Fruit fly (Drosophila melanogaster) whole organism, embryonic: ENCODE data around the gene PGAP1.

ENCODE experiments used
- ATbp ChIP-seq: fragments of 200-800 bp; sonication (Bioruptor generic); optimal IDR thresholded peaks from 2 replicates; lab custom pipeline; 2017; ENCODE audit warnings: missing biosample characterization, mild to moderate bottlenecking, missing genetic modification characterization, missing genetic modification reagents
- Adf1 ChIP-seq: fragments of 200-800 bp; sonication (Bioruptor generic); IDR thresholded peaks from 2 replicates; pipeline ENCODE4 v1.3.6; 2022; ENCODE audit warnings: missing biosample characterization, missing genetic modification characterization
- B-H1 ChIP-seq: fragments of 200-800 bp; sonication (Bioruptor generic); IDR thresholded peaks from 3 replicates; pipeline ENCODE4 v1.3.6; 2022; ENCODE audit warnings: missing biosample characterization, missing genetic modification characterization
- C15 ChIP-seq: fragments of 200-800 bp; sonication (Bioruptor generic); IDR thresholded peaks from 3 replicates; pipeline ENCODE4 v1.3.6; 2022; ENCODE audit warnings: missing biosample characterization, missing genetic modification characterization
- CG12299 ChIP-seq: fragments of 200-800 bp; sonication (Bioruptor generic); optimal IDR thresholded peaks from 2 replicates; lab custom pipeline; 2018; ENCODE audit warnings: missing biosample characterization, mild to moderate bottlenecking, missing genetic modification characterization
- CG13424 ChIP-seq: fragments of 200-800 bp; sonication (Bioruptor generic); optimal IDR thresholded peaks from 2 replicates; lab custom pipeline; 2019; ENCODE audit warnings: missing biosample characterization, mild to moderate bottlenecking, missing genetic modification characterization, moderate library complexity
- CG15269 ChIP-seq: fragments of 200-800 bp; sonication (Bioruptor generic); optimal IDR thresholded peaks from 2 replicates; lab custom pipeline; 2018; ENCODE audit warnings: missing biosample characterization, mild to moderate bottlenecking, missing genetic modification characterization, moderate library complexity
- CG2875 ChIP-seq: fragments of 200-800 bp; sonication (Bioruptor generic); optimal IDR thresholded peaks from 2 replicates; lab custom pipeline; 2017; ENCODE audit warnings: missing biosample characterization, mild to moderate bottlenecking, missing genetic modification characterization, missing genetic modification reagents
- CG30431 ChIP-seq: fragments of 200-800 bp; sonication (Bioruptor generic); optimal IDR thresholded peaks from 2 replicates; lab custom pipeline; 2017; ENCODE audit warnings: missing biosample characterization, missing genetic modification characterization
- CG31388 ChIP-seq: fragments of 200-800 bp; sonication (Bioruptor generic); optimal IDR thresholded peaks from 2 replicates; lab custom pipeline; 2016; ENCODE audit warnings: missing biosample characterization, missing genetic modification characterization
- CG32772 ChIP-seq: fragments of 200-800 bp; sonication (Bioruptor generic); IDR thresholded peaks from 2 replicates; pipeline ENCODE4 v1.3.6; 2022; ENCODE audit warnings: missing biosample characterization, missing genetic modification characterization
- CG3281 ChIP-seq: fragments of 200-800 bp; sonication (Bioruptor generic); optimal IDR thresholded peaks from 3 replicates; lab custom pipeline; 2017; ENCODE audit warnings: missing biosample characterization, mild to moderate bottlenecking, missing genetic modification characterization
- CG4707 ChIP-seq: fragments of 200-800 bp; sonication (Bioruptor generic); optimal IDR thresholded peaks from 2 replicates; lab custom pipeline; 2018; ENCODE audit warnings: missing biosample characterization, mild to moderate bottlenecking, missing genetic modification characterization, moderate library complexity
- CG4730 ChIP-seq: fragments of 200-800 bp; sonication (Bioruptor generic); IDR thresholded peaks from 2 replicates; pipeline ENCODE4 v1.3.6; 2022; ENCODE audit warnings: missing biosample characterization, missing genetic modification characterization
- CG6175 ChIP-seq: fragments of 200-800 bp; sonication (Bioruptor generic); IDR thresholded peaks from 3 replicates; pipeline ENCODE4 v1.3.6; 2022; ENCODE audit warnings: missing biosample characterization, missing genetic modification characterization
- CG6689 ChIP-seq: fragments of 200-800 bp; sonication (Bioruptor generic); IDR thresholded peaks from 2 replicates; pipeline ENCODE4 v1.3.6; 2022; ENCODE audit warnings: missing biosample characterization, missing genetic modification characterization
- CG6765 ChIP-seq: fragments of 200-800 bp; sonication (Bioruptor generic); optimal IDR thresholded peaks from 3 replicates; lab custom pipeline; 2017; ENCODE audit warnings: missing biosample characterization, mild to moderate bottlenecking, missing genetic modification characterization
- CG8388 ChIP-seq: fragments of 200-800 bp; sonication (Bioruptor generic); optimal IDR thresholded peaks from 2 replicates; lab custom pipeline; 2019; ENCODE audit warnings: missing biosample characterization, mild to moderate bottlenecking, missing genetic modification characterization, moderate library complexity
- CG8924 ChIP-seq: fragments of 200-800 bp; optimal IDR thresholded peaks from 3 replicates; lab custom pipeline; 2019; ENCODE audit warnings: missing biosample characterization, mild to moderate bottlenecking, missing genetic modification characterization, moderate library complexity
- CkIIα-i1 ChIP-seq: fragments of 200-800 bp; sonication (Bioruptor generic); IDR thresholded peaks from 2 replicates; pipeline ENCODE4 v1.3.6; 2022; ENCODE audit warnings: missing biosample characterization, missing genetic modification characterization
- Deaf1 ChIP-seq: fragments of 200-800 bp; optimal IDR thresholded peaks from 3 replicates; lab custom pipeline; 2019; ENCODE audit warnings: missing biosample characterization, mild to moderate bottlenecking, missing genetic modification characterization, moderate library complexity
- GATAe ChIP-seq: fragments of 200-800 bp; sonication (Bioruptor generic); conservative IDR thresholded peaks from 2 replicates; pipeline ENCODE4 v1.3.6; 2022; ENCODE audit warnings: missing biosample characterization, missing genetic modification characterization
- Hand ChIP-seq: fragments of 200-800 bp; sonication (Bioruptor generic); optimal IDR thresholded peaks from 2 replicates; lab custom pipeline; 2017; ENCODE audit warnings: mild to moderate bottlenecking, missing biosample characterization, missing genetic modification reagents, missing genetic modification characterization
- Hmx ChIP-seq: fragments of 200-800 bp; sonication (Bioruptor generic); optimal IDR thresholded peaks from 2 replicates; lab custom pipeline; 2016; ENCODE audit warnings: missing biosample characterization, missing genetic modification characterization
- MTF-1 ChIP-seq: fragments of 200-800 bp; sonication (Bioruptor generic); optimal IDR thresholded peaks from 2 replicates; lab custom pipeline; 2018; ENCODE audit warnings: missing biosample characterization, mild to moderate bottlenecking, missing genetic modification characterization, borderline replicate concordance
- Med ChIP-seq: fragments of 200-800 bp; sonication (Bioruptor generic); peaks from one replicate; lab custom pipeline; 2016; ENCODE audit warnings: missing biosample characterization, missing genetic modification characterization, mild to moderate bottlenecking, inconsistent platforms, moderate library complexity
- Mes4 ChIP-seq: fragments of 200-800 bp; sonication (Bioruptor generic); optimal IDR thresholded peaks from 2 replicates; lab custom pipeline; 2016; ENCODE audit warnings: missing biosample characterization, missing genetic modification characterization
- NFAT ChIP-seq: fragments of 200-800 bp; sonication (Bioruptor generic); IDR thresholded peaks from 2 replicates; pipeline ENCODE4 v1.3.6; 2022; ENCODE audit warnings: missing biosample characterization, missing genetic modification characterization
- Opbp ChIP-seq: fragments of 200-800 bp; sonication (Bioruptor generic); IDR thresholded peaks from 3 replicates; pipeline ENCODE4 v1.3.6; 2022; ENCODE audit warnings: missing biosample characterization, missing genetic modification characterization; ENCODE audit not compliant: partially characterized antibody
- Optix ChIP-seq: fragments of 200-800 bp; sonication (Bioruptor generic); IDR thresholded peaks from 3 replicates; pipeline ENCODE4 v1.3.6; 2022; ENCODE audit warnings: missing biosample characterization, missing genetic modification characterization
- Pdp1 ChIP-seq, 2 experiments: fragments of 200-800 bp; sonication (Bioruptor generic); optimal IDR thresholded peaks; 3 replicates each; lab custom pipeline; 2016; ENCODE audit warnings: missing biosample characterization in 2 of 2, missing genetic modification characterization in 2 of 2, mild to moderate bottlenecking in 1 of 2, moderate library complexity in 1 of 2
- Trl ChIP-seq, 3 experiments: fragments of >200 bp in 2 of 3; fragments of 200-800 bp in 1 of 3; sonication (Bioruptor generic) in 1 of 3; optimal IDR thresholded peaks; 2 replicates in 1 of 3; 3 replicates in 2 of 3; lab custom pipeline; 2016 to 2017; ENCODE audit warnings: missing biosample characterization in 1 of 3, missing genetic modification characterization in 1 of 3
- ara ChIP-seq: fragments of 200-800 bp; sonication (Bioruptor generic); IDR thresholded peaks from 2 replicates; pipeline ENCODE4 v1.3.6; 2022; ENCODE audit warnings: missing biosample characterization, missing genetic modification characterization
- en ChIP-seq: fragments of 200-800 bp; sonication (Bioruptor generic); optimal IDR thresholded peaks from 2 replicates; lab custom pipeline; 2016; ENCODE audit warnings: missing biosample characterization, missing genetic modification characterization
- ken ChIP-seq: fragments of 200-800 bp; sonication (Bioruptor generic); IDR thresholded peaks from 3 replicates; pipeline ENCODE4 v1.3.6; 2022; ENCODE audit warnings: missing biosample characterization, missing genetic modification characterization
- lbe ChIP-seq: fragments of 200-800 bp; sonication (Bioruptor generic); optimal IDR thresholded peaks from 2 replicates; lab custom pipeline; 2016; ENCODE audit warnings: missing biosample characterization, mild to moderate bottlenecking, missing genetic modification characterization
- mam ChIP-seq: fragments of 200-800 bp; sonication (Bioruptor generic); optimal IDR thresholded peaks from 3 replicates; lab custom pipeline; 2016; ENCODE audit warnings: missing biosample characterization, missing genetic modification characterization
- mirr ChIP-seq: fragments of 200-800 bp; sonication (Bioruptor generic); optimal IDR thresholded peaks from 3 replicates; lab custom pipeline; 2018; ENCODE audit warnings: missing biosample characterization, mild to moderate bottlenecking, missing genetic modification characterization
- odd ChIP-seq: fragments of 200-800 bp; sonication (Bioruptor generic); optimal IDR thresholded peaks from 2 replicates; lab custom pipeline; 2017; ENCODE audit warnings: missing biosample characterization, mild to moderate bottlenecking, missing genetic modification characterization
- peb ChIP-seq: fragments of 200-800 bp; sonication (Bioruptor generic); IDR thresholded peaks from 2 replicates; pipeline ENCODE4 v1.3.6; 2022; ENCODE audit warnings: missing biosample characterization, missing genetic modification characterization
- pfk ChIP-seq: fragments of 200-800 bp; sonication (Bioruptor generic); optimal IDR thresholded peaks from 2 replicates; lab custom pipeline; 2018; ENCODE audit warnings: missing biosample characterization, mild to moderate bottlenecking, missing genetic modification characterization, moderate library complexity
- pum ChIP-seq: fragments of 200-800 bp; sonication (Bioruptor generic); optimal IDR thresholded peaks from 2 replicates; lab custom pipeline; 2016; ENCODE audit warnings: missing biosample characterization, missing genetic modification characterization
- ro ChIP-seq: fragments of 200-800 bp; sonication (Bioruptor generic); IDR thresholded peaks from 2 replicates; pipeline ENCODE4 v1.3.6; 2022; ENCODE audit warnings: missing biosample characterization, missing genetic modification characterization
- schlank ChIP-seq: fragments of 200-800 bp; sonication (Bioruptor generic); optimal IDR thresholded peaks from 2 replicates; lab custom pipeline; 2018; ENCODE audit warnings: missing biosample characterization, mild to moderate bottlenecking, missing genetic modification characterization
- scrt ChIP-seq: fragments of 200-800 bp; sonication (Bioruptor generic); optimal IDR thresholded peaks from 2 replicates; lab custom pipeline; 2018; ENCODE audit warnings: missing biosample characterization, mild to moderate bottlenecking, missing genetic modification characterization, moderate library complexity
- sna ChIP-seq: fragments of 200-800 bp; sonication (Bioruptor generic); IDR thresholded peaks from 2 replicates; pipeline ENCODE4 v1.3.6; 2022; ENCODE audit warnings: missing biosample characterization, missing genetic modification characterization; ENCODE audit not compliant: partially characterized antibody
- tio ChIP-seq: fragments of 200-800 bp; sonication (Bioruptor generic); optimal IDR thresholded peaks from 2 replicates; lab custom pipeline; 2017; ENCODE audit warnings: missing biosample characterization, missing genetic modification characterization, inconsistent platforms
- unc-4 ChIP-seq: fragments of 200-800 bp; sonication (Bioruptor generic); IDR thresholded peaks from 2 replicates; pipeline ENCODE4 v1.3.6; 2022; ENCODE audit warnings: missing biosample characterization, missing genetic modification characterization; ENCODE audit not compliant: partially characterized antibody
- usp ChIP-seq: fragments of >200 bp; optimal IDR thresholded peaks from 2 replicates; lab custom pipeline; 2017; ENCODE audit warnings: missing biosample characterization, missing genetic modification characterization
- zf30C ChIP-seq: fragments of 200-800 bp; sonication (Bioruptor generic); optimal IDR thresholded peaks from 3 replicates; lab custom pipeline; 2018; ENCODE audit warnings: missing biosample characterization, mild to moderate bottlenecking, missing genetic modification characterization

Gene PGAP1

dm6 chrX:5724744-5725185 lies 35.5 kb upstream of the PGAP1 start (continued):
- peak; percentile 20; the same call in 1 of the 2 replicates for TF ChIP-seq peb (GFP tag; lab: Robert Waterston, UW)
- no peak for TF ChIP-seq schlank (tag; lab: Kevin White, UChicago)
- TF ChIP-seq usp, result no peak
- 0 out of 2 replicates have a peak, but pooled peaks have one; percentile 53 for TF ChIP-seq CG32772 (GFP tag; lab: Robert Waterston, UW)
- TF ChIP-seq CG13424, result peak; percentile 47
- no peak for TF ChIP-seq CG6765 (GFP tag; lab: Kevin White, UChicago)
- peak; percentile 49 for TF ChIP-seq mam (GFP tag; lab: Kevin White, UChicago)
- TF ChIP-seq Opbp, result no peak
- TF ChIP-seq lbe (GFP tag; lab: Kevin White, UChicago), result no peak
- peak; percentile 17 for TF ChIP-seq CG30431 (GFP tag; lab: Kevin White, UChicago)
- TF ChIP-seq odd, result no peak
- peak; percentile 35 for TF ChIP-seq pum
- TF ChIP-seq CG4707 (GFP tag; lab: Kevin White, UChicago), result peak; percentile 66
- TF ChIP-seq MTF-1 (GFP tag; lab: Kevin White, UChicago), result peak; percentile 61
- no peak for TF ChIP-seq ro (GFP tag; lab: Robert Waterston, UW)
- TF ChIP-seq CG2875 (GFP tag; lab: Kevin White, UChicago), result peak; percentile 72
- TF ChIP-seq ATbp (GFP tag; lab: Kevin White, UChicago), result peak; percentile 85
- no peak for TF ChIP-seq zf30C (GFP tag; lab: Kevin White, UChicago)
- TF ChIP-seq mirr, result no peak
- no peak for TF ChIP-seq Hmx
- TF ChIP-seq CG8924 (tag; lab: Kevin White, UChicago), result no peak
- peak; percentile 54; the same call in 1 of the 3 replicates for TF ChIP-seq ken (GFP tag; lab: Robert Waterston, UW)
- TF ChIP-seq GATAe (GFP tag; lab: Robert Waterston, UW), result no peak
- peak; percentile 52; the same call in 1 of the 2 replicates for TF ChIP-seq CG6689
- peak; percentile 25 for TF ChIP-seq tio (GFP tag; lab: Kevin White, UChicago)
- TF ChIP-seq Deaf1 (tag; lab: Kevin White, UChicago), result no peak
- peak; percentile 43; the same call in 1 of the 2 replicates for TF ChIP-seq ara
- no peak for TF ChIP-seq scrt (GFP tag; lab: Kevin White, UChicago)
- TF ChIP-seq CG4730 (GFP tag; lab: Robert Waterston, UW), result 0 out of 2 replicates have a peak, but pooled peaks have one; percentile 13
- TF ChIP-seq CG6175 (GFP tag; lab: Robert Waterston, UW), result no peak
- TF ChIP-seq Hand, result no peak
- TF ChIP-seq C15 (GFP tag; lab: Robert Waterston, UW), result no peak
- no peak for TF ChIP-seq CG3281 (GFP tag; lab: Kevin White, UChicago)
- no peak for TF ChIP-seq Adf1
- no peak for TF ChIP-seq en (GFP tag; lab: Kevin White, UChicago)
- peak; percentile 45 to 64 for TF ChIP-seq Pdp1 (GFP tag; optimal IDR thresholded peaks at IDR 0.05; lab: Kevin White, UChicago)
- TF ChIP-seq NFAT, result no peak
- TF ChIP-seq sna (GFP tag; lab: Robert Waterston, UW), result no peak
- no peak for TF ChIP-seq CG31388 (GFP tag; lab: Kevin White, UChicago)
- no peak for TF ChIP-seq pfk (GFP tag; lab: Kevin White, UChicago)
- no peak for TF ChIP-seq CG12299 (tag; lab: Kevin White, UChicago)
- peak; percentile 33 for TF ChIP-seq CG15269 (tag; lab: Kevin White, UChicago)
- peak; percentile 56; the same call in 1 of the 3 replicates for TF ChIP-seq Optix
- TF ChIP-seq B-H1, result no peak
- TF ChIP-seq Med, result peak; percentile 89
- no peak for TF ChIP-seq CkIIα-i1 (GFP tag; lab: Robert Waterston, UW)
- no peak for TF ChIP-seq Trl (optimal IDR thresholded peaks at IDR 0.05; lab: Kevin White, UChicago)
- peak; percentile 29 for TF ChIP-seq Trl (GFP tag; optimal IDR thresholded peaks at IDR 0.05; lab: Kevin White, UChicago)
- TF ChIP-seq unc-4 (GFP tag; lab: Robert Waterston, UW), result no peak
- peak; percentile 20 for TF ChIP-seq CG8388 (GFP tag; lab: Kevin White, UChicago)
- TF ChIP-seq Mes4, result peak; percentile 23
